Worm (Caenorhabditis elegans) whole organism, L1 larva: ENCODE data around the gene dkf-2.

ENCODE experiments used
- C34B4.2 ChIP-seq: sonication (generic microtip); optimal IDR thresholded peaks from 2 replicates; lab custom pipeline; 2017; ENCODE audit warnings: mild to moderate bottlenecking, missing genetic modification characterization, missing compliant biosample characterization
- Y116A8C.19 ChIP-seq: sonication (generic microtip); optimal IDR thresholded peaks from 2 replicates; lab custom pipeline; 2016; ENCODE audit warnings: missing compliant biosample characterization, missing genetic modification characterization, borderline replicate concordance
- aha-1 ChIP-seq: fragments of 150-350 bp; optimal IDR thresholded peaks from 2 replicates; lab custom pipeline; 2014; ENCODE audit warnings: missing biosample characterization, missing genetic modification characterization
- ama-1 ChIP-seq: fragments of 150-350 bp; optimal IDR thresholded peaks from 2 replicates; lab custom pipeline; 2014
- dpl-1 ChIP-seq, 3 experiments: fragments of 150-350 bp in 2 of 3; sonication (generic microtip) in 1 of 3; optimal IDR thresholded peaks; 2 replicates each; lab custom pipeline; 2014 to 2017; ENCODE audit warnings: missing biosample characterization in 3 of 3, missing genetic modification characterization in 3 of 3, missing genetic modification reagents in 3 of 3
- dsc-1 ChIP-seq: sonication (generic microtip); optimal IDR thresholded peaks from 2 replicates; lab custom pipeline; 2016; ENCODE audit warnings: mild to moderate bottlenecking, missing genetic modification characterization, missing compliant biosample characterization
- efl-1 ChIP-seq, 4 experiments: fragments of 150-350 bp; optimal IDR thresholded peaks in 3 of 4; peaks in 1 of 4; 1 replicate in 1 of 4; 2 replicates in 3 of 4; lab custom pipeline; 2014; ENCODE audit warnings: missing biosample characterization in 2 of 4, missing genetic modification characterization in 2 of 4, missing genetic modification reagents in 2 of 4
- efl-3 ChIP-seq: fragments of 200-800 bp; sonication (Bioruptor generic); optimal IDR thresholded peaks from 2 replicates; lab custom pipeline; 2018; ENCODE audit warnings: mild to moderate bottlenecking, missing genetic modification characterization, missing compliant biosample characterization
- elt-3 ChIP-seq, 6 experiments: fragments of 150-350 bp in 1 of 6; sonication (generic microtip); optimal IDR thresholded peaks; 2 replicates each; lab custom pipeline; 2017 to 2018; ENCODE audit warnings: missing biosample characterization in 6 of 6, missing genetic modification characterization in 6 of 6, inconsistent platforms in 1 of 6
- fkh-10 ChIP-seq: sonication (generic microtip); optimal IDR thresholded peaks from 2 replicates; lab custom pipeline; 2017; ENCODE audit warnings: missing biosample characterization, missing genetic modification reagents, missing genetic modification characterization
- fkh-8 ChIP-seq: sonication (generic microtip); optimal IDR thresholded peaks from 2 replicates; lab custom pipeline; 2016; ENCODE audit warnings: mild to moderate bottlenecking, missing genetic modification characterization, missing compliant biosample characterization
- grh-1 ChIP-seq: fragments of 200-800 bp; sonication (Bioruptor generic); IDR thresholded peaks from 2 replicates; pipeline ENCODE4 v1.3.6; 2022; ENCODE audit warnings: missing genetic modification reagents, missing genetic modification characterization, missing compliant biosample characterization
- hlh-4 ChIP-seq: sonication (generic microtip); optimal IDR thresholded peaks from 2 replicates; lab custom pipeline; 2016; ENCODE audit warnings: mild to moderate bottlenecking, missing genetic modification characterization, missing compliant biosample characterization
- hpl-2 ChIP-seq: fragments of 150-350 bp; optimal IDR thresholded peaks from 2 replicates; lab custom pipeline; 2014; ENCODE audit warnings: missing biosample characterization, missing genetic modification reagents, missing genetic modification characterization
- irx-1 ChIP-seq: sonication (generic microtip); optimal IDR thresholded peaks from 2 replicates; lab custom pipeline; 2016; ENCODE audit warnings: missing genetic modification characterization, missing compliant biosample characterization
- isw-1 ChIP-seq: fragments of 200-800 bp; sonication (Bioruptor generic); IDR thresholded peaks from 2 replicates; pipeline ENCODE4 v1.3.6; 2022; ENCODE audit warnings: missing genetic modification characterization, missing compliant biosample characterization
- jun-1 ChIP-seq: fragments of 150-350 bp; optimal IDR thresholded peaks from 2 replicates; lab custom pipeline; 2014; ENCODE audit warnings: missing biosample characterization, missing genetic modification reagents, missing genetic modification characterization
- lin-13 ChIP-seq: fragments of 150-350 bp; optimal IDR thresholded peaks from 2 replicates; lab custom pipeline; 2014; ENCODE audit warnings: missing biosample characterization, missing genetic modification reagents, missing genetic modification characterization
- lin-14 ChIP-seq: fragments of 200-800 bp; sonication (Bioruptor generic); optimal IDR thresholded peaks from 2 replicates; lab custom pipeline; 2018; ENCODE audit warnings: mild to moderate bottlenecking, missing genetic modification characterization, moderate library complexity, missing compliant biosample characterization
- lin-15B ChIP-seq: fragments of 150-350 bp; sonication (generic microtip); optimal IDR thresholded peaks from 3 replicates; lab custom pipeline; 2014; ENCODE audit warnings: missing biosample characterization, missing genetic modification characterization
- lin-39 ChIP-seq: fragments of 150-350 bp; optimal IDR thresholded peaks from 2 replicates; lab custom pipeline; 2014; ENCODE audit warnings: missing biosample characterization, missing genetic modification reagents, missing genetic modification characterization
- lir-3 ChIP-seq: sonication (generic microtip); optimal IDR thresholded peaks from 2 replicates; lab custom pipeline; 2016; ENCODE audit warnings: mild to moderate bottlenecking, missing genetic modification characterization, moderate library complexity, missing compliant biosample characterization; ENCODE audit not compliant: poor library complexity
- lsy-2 ChIP-seq, 2 experiments: fragments of 150-350 bp; optimal IDR thresholded peaks; 2 replicates each; lab custom pipeline; 2014; ENCODE audit warnings: missing biosample characterization in 2 of 2, missing genetic modification characterization in 2 of 2
- mab-9 ChIP-seq: fragments of 200-800 bp; sonication (Bioruptor generic); IDR thresholded peaks from 2 replicates; pipeline ENCODE4 v1.3.6; 2022; ENCODE audit warnings: missing genetic modification reagents, missing genetic modification characterization, missing compliant biosample characterization
- mdl-1 ChIP-seq, 2 experiments: fragments of 150-350 bp; optimal IDR thresholded peaks; 2 replicates each; lab custom pipeline; 2014 to 2017; ENCODE audit warnings: missing biosample characterization in 2 of 2, missing genetic modification characterization in 2 of 2, inconsistent platforms in 1 of 2
- nhr-11 ChIP-seq: fragments of 150-350 bp; optimal IDR thresholded peaks from 2 replicates; lab custom pipeline; 2014; ENCODE audit warnings: missing biosample characterization, missing genetic modification characterization
- nhr-20 ChIP-seq: sonication (generic microtip); optimal IDR thresholded peaks from 2 replicates; lab custom pipeline; 2016; ENCODE audit warnings: mild to moderate bottlenecking, missing genetic modification characterization, missing compliant biosample characterization
- nhr-237 ChIP-seq: fragments of 150-350 bp; optimal IDR thresholded peaks from 2 replicates; lab custom pipeline; 2014; ENCODE audit warnings: missing biosample characterization, missing genetic modification characterization
- nhr-28 ChIP-seq: fragments of 150-350 bp; optimal IDR thresholded peaks from 2 replicates; lab custom pipeline; 2014; ENCODE audit warnings: missing biosample characterization, missing genetic modification characterization
- nhr-84 ChIP-seq: sonication (generic microtip); optimal IDR thresholded peaks from 2 replicates; lab custom pipeline; 2017; ENCODE audit warnings: missing biosample characterization, missing genetic modification characterization
- nhr-85 ChIP-seq: sonication (generic microtip); peaks from one replicate; lab custom pipeline; 2016; ENCODE audit warnings: missing genetic modification characterization, inconsistent platforms, missing compliant biosample characterization
- pax-3 ChIP-seq: fragments of 200-800 bp; sonication (Bioruptor generic); optimal IDR thresholded peaks from 2 replicates; lab custom pipeline; 2018; ENCODE audit warnings: mild to moderate bottlenecking, missing genetic modification characterization, moderate library complexity, missing compliant biosample characterization
- pqm-1 ChIP-seq: sonication (generic microtip); optimal IDR thresholded peaks from 3 replicates; lab custom pipeline; 2017; ENCODE audit warnings: missing biosample characterization, missing genetic modification characterization
- rnt-1 ChIP-seq: sonication (generic microtip); optimal IDR thresholded peaks from 2 replicates; lab custom pipeline; 2016; ENCODE audit warnings: mild to moderate bottlenecking, missing genetic modification characterization, moderate library complexity, missing compliant biosample characterization
- skn-1 ChIP-seq: fragments of 150-350 bp; optimal IDR thresholded peaks from 2 replicates; lab custom pipeline; 2014; ENCODE audit warnings: missing biosample characterization, missing genetic modification characterization
- sptf-1 ChIP-seq: fragments of 150-350 bp; optimal IDR thresholded peaks from 2 replicates; lab custom pipeline; 2014; ENCODE audit warnings: missing biosample characterization, missing genetic modification characterization
- sup-37 ChIP-seq: fragments of 200-800 bp; sonication (Bioruptor generic); optimal IDR thresholded peaks from 2 replicates; lab custom pipeline; 2018; ENCODE audit warnings: mild to moderate bottlenecking, missing genetic modification characterization, missing compliant biosample characterization
- tlp-1 ChIP-seq: fragments of 150-350 bp; optimal IDR thresholded peaks from 2 replicates; lab custom pipeline; 2014; ENCODE audit warnings: missing biosample characterization, missing genetic modification characterization
- unc-30 ChIP-seq: sonication (generic microtip); optimal IDR thresholded peaks from 2 replicates; lab custom pipeline; 2017; ENCODE audit warnings: missing biosample characterization, missing genetic modification characterization
- unc-98 ChIP-seq: fragments of 200-800 bp; sonication (Bioruptor generic); IDR thresholded peaks from 2 replicates; pipeline ENCODE4 v1.3.6; 2022; ENCODE audit warnings: missing genetic modification characterization, missing compliant biosample characterization

dkf-2 gene

DNA sequence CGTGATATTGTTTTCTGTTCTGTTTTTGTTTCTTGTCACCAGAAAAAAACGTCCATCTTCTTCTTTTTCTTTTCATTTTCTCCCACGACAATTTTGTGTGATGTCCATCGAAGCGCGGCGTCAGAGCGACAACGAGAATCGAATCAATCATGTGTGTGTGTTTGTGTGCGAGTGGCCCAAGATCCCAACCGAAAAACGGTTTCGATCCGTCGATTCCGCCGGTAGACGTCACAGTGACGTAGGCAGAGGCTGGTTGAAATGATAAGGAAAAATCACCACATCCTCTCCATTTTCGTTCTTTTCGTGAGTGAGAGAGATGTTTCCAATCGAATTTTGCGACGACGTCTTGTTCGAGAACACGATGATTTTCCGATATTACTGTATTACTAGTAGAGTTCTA is 33.1 kb downstream of the dkf-2 start (continued):
- TF ChIP-seq nhr-237 (tag; lab: Kevin White, UChicago) (no peak), lin-14 (peak; percentile 60), hlh-4 (tag; lab: Kevin White, UChicago) (no peak), Y116A8C.19 (no peak), dpl-1 (GFP tag; optimal IDR thresholded peaks at IDR 0.05; lab: Kevin White, UChicago) (no peak), nhr-85 (tag; lab: Kevin White, UChicago) (peak; percentile 93), ama-1 (lab: Kevin White, UChicago) (no peak), grh-1 (GFP tag; lab: Robert Waterston, UW) (no peak), jun-1 (tag; lab: Kevin White, UChicago) (no peak), irx-1 (no peak), efl-1 (optimal IDR thresholded peaks at IDR 0.05; lab: Kevin White, UChicago) (no peak), efl-1 (GFP tag; optimal IDR thresholded peaks at IDR 0.05 in 1 of 2; lab: Kevin White, UChicago) (no peak), rnt-1 (tag; lab: Kevin White, UChicago) (no peak), sup-37 (no peak), C34B4.2 (tag; lab: Kevin White, UChicago) (no peak), nhr-28 (tag; lab: Kevin White, UChicago) (no peak), efl-3 (no peak), pax-3 (tag; lab: Kevin White, UChicago) (no peak), elt-3 (tag; optimal IDR thresholded peaks at IDR 0.05; lab: Kevin White, UChicago) (peak in 4 of 6 experiments; percentile 66 to 86 (median 71)), fkh-10 (GFP tag; lab: Kevin White, UChicago) (no peak), isw-1 (GFP tag; lab: Robert Waterston, UW) (no peak), skn-1 (tag; lab: Kevin White, UChicago) (no peak), unc-30 (tag; lab: Kevin White, UChicago) (no peak), lin-39 (no peak), nhr-11 (tag; lab: Kevin White, UChicago) (no peak), hpl-2 (GFP tag; lab: Kevin White, UChicago) (no peak), lin-15B (tag; lab: Kevin White, UChicago) (no peak), nhr-84 (tag; lab: Kevin White, UChicago) (no peak), lin-13 (GFP tag; lab: Kevin White, UChicago) (no peak), fkh-8 (no peak), lsy-2 (tag; optimal IDR thresholded peaks at IDR 0.05; lab: Kevin White, UChicago) (peak in 1 of 2 experiments; percentile 33), aha-1 (tag; lab: Kevin White, UChicago) (no peak), sptf-1 (no peak), mab-9 (no peak), mdl-1 (tag; optimal IDR thresholded peaks at IDR 0.05; lab: Kevin White, UChicago) (peak in 1 of 2 experiments; percentile 41), nhr-20 (tag; lab: Kevin White, UChicago) (peak; percentile 44), dsc-1 (tag; lab: Kevin White, UChicago) (no peak)

DNA sequence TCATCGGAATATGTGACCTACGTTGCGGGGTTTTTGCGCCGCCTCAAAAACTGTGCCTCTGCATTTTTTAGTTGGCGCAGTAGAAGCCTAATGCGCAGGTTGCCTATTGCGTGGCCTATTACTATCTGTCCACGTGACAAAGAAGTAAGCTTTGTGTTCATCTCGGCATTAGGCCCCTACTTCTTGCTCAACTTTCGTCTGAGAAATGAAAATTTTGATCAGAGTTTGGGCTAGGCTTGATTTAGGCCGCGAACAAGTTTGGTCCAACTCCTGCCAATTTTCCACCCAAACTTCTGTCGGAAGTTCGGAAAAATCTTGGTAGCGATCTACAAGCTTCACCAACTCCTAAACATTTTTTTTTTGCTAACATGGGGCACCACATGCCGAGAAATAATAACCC is 34.6 kb downstream of the dkf-2 start:
- TF ChIP-seq nhr-20 (tag; lab: Kevin White, UChicago) (no peak), irx-1 (no peak), nhr-85 (tag; lab: Kevin White, UChicago) (peak; percentile 42)

DNA sequence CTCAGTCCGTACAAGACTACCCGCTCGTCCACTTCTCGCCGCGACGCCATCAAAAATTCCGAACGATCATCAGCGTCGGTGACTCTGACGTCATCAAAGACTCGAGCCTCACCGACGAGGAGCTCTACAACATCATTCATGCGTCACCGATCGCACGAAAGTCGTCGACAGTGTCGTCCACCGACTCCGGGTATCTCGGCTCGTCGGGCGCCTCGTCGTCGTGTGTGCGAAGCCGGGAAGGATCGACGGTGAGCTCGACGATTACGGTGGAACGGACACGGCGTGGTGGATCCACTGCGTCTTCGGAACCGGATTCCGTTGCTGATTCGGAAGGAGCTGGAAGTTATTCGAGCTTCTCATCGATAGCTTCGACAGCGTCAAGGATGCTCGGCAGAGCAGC is 37.4 kb downstream of the dkf-2 start:
- TF ChIP-seq irx-1 (no peak), unc-30 (tag; lab: Kevin White, UChicago) (no peak), pqm-1 (no peak), lir-3 (tag; lab: Kevin White, UChicago) (no peak), unc-98 (GFP tag; lab: Robert Waterston, UW) (no peak), dsc-1 (tag; lab: Kevin White, UChicago) (no peak), elt-3 (tag; optimal IDR thresholded peaks at IDR 0.05; lab: Kevin White, UChicago) (no peak), ama-1 (lab: Kevin White, UChicago) (no peak), tlp-1 (tag; lab: Kevin White, UChicago) (no peak)
